Fruit fly (Drosophila melanogaster) whole organism, embryonic: Measurements from ENCODE around the gene CG12560.

Experiments used
- Ada2b ChIP-seq: fragments of 200-800 bp; sonication (Bioruptor generic); IDR thresholded peaks from 2 replicates; pipeline ENCODE4 v1.3.6; 2022; ENCODE audit warnings: missing biosample characterization, missing genetic modification characterization
- Adf1 ChIP-seq: fragments of 200-800 bp; sonication (Bioruptor generic); IDR thresholded peaks from 2 replicates; pipeline ENCODE4 v1.3.6; 2022; ENCODE audit warnings: missing biosample characterization, missing genetic modification characterization
- Atf-2 ChIP-seq: fragments of 200-800 bp; sonication (Bioruptor generic); optimal IDR thresholded peaks from 2 replicates; lab custom pipeline; 2016; ENCODE audit warnings: missing biosample characterization, missing genetic modification characterization
- B-H2 ChIP-seq: fragments of 200-800 bp; sonication (Bioruptor generic); optimal IDR thresholded peaks from 2 replicates; lab custom pipeline; 2018; ENCODE audit warnings: missing biosample characterization, mild to moderate bottlenecking, missing genetic modification characterization
- C15 ChIP-seq: fragments of 200-800 bp; sonication (Bioruptor generic); IDR thresholded peaks from 3 replicates; pipeline ENCODE4 v1.3.6; 2022; ENCODE audit warnings: missing biosample characterization, missing genetic modification characterization
- CG10209 ChIP-seq: fragments of 200-800 bp; sonication (Bioruptor generic); optimal IDR thresholded peaks from 3 replicates; lab custom pipeline; 2017; ENCODE audit warnings: missing biosample characterization, mild to moderate bottlenecking, missing genetic modification characterization, missing genetic modification reagents
- CG10366 ChIP-seq: fragments of 200-800 bp; sonication (Bioruptor generic); IDR thresholded peaks from 2 replicates; pipeline ENCODE4 v1.3.6; 2022; ENCODE audit warnings: missing biosample characterization, missing genetic modification characterization
- CG10462 ChIP-seq: fragments of 200-800 bp; sonication (Bioruptor generic); optimal IDR thresholded peaks from 2 replicates; lab custom pipeline; 2016; ENCODE audit warnings: missing biosample characterization, missing genetic modification characterization
- CG14050 ChIP-seq: fragments of 200-800 bp; sonication (Bioruptor generic); IDR thresholded peaks from 3 replicates; pipeline ENCODE4 v1.3.6; 2022; ENCODE audit warnings: missing biosample characterization, missing genetic modification characterization
- CG14441 ChIP-seq: fragments of 200-800 bp; sonication (Bioruptor generic); IDR thresholded peaks from 2 replicates; pipeline ENCODE4 v1.3.6; 2022; ENCODE audit warnings: missing biosample characterization, missing genetic modification characterization
- CG15269 ChIP-seq: fragments of 200-800 bp; sonication (Bioruptor generic); optimal IDR thresholded peaks from 2 replicates; lab custom pipeline; 2018; ENCODE audit warnings: missing biosample characterization, mild to moderate bottlenecking, missing genetic modification characterization, moderate library complexity
- CG17612 ChIP-seq: fragments of 200-800 bp; sonication (Bioruptor generic); IDR thresholded peaks from 2 replicates; pipeline ENCODE4 v1.3.6; 2022; ENCODE audit warnings: missing biosample characterization, missing genetic modification characterization
- CG30020 ChIP-seq: fragments of 200-800 bp; optimal IDR thresholded peaks from 2 replicates; lab custom pipeline; 2019; ENCODE audit warnings: missing biosample characterization, mild to moderate bottlenecking, missing genetic modification characterization, moderate library complexity
- CG32772 ChIP-seq: fragments of 200-800 bp; sonication (Bioruptor generic); IDR thresholded peaks from 2 replicates; pipeline ENCODE4 v1.3.6; 2022; ENCODE audit warnings: missing biosample characterization, missing genetic modification characterization
- CG3281 ChIP-seq: fragments of 200-800 bp; sonication (Bioruptor generic); optimal IDR thresholded peaks from 3 replicates; lab custom pipeline; 2017; ENCODE audit warnings: missing biosample characterization, mild to moderate bottlenecking, missing genetic modification characterization
- CG34422 ChIP-seq: fragments of 200-800 bp; sonication (Bioruptor generic); IDR thresholded peaks from 3 replicates; pipeline ENCODE4 v1.3.6; 2022; ENCODE audit warnings: missing biosample characterization, missing genetic modification characterization
- CG4360 ChIP-seq: fragments of 200-800 bp; sonication (Bioruptor generic); IDR thresholded peaks from 2 replicates; pipeline ENCODE4 v1.3.6; 2022; ENCODE audit warnings: missing biosample characterization, missing genetic modification characterization
- CG4707 ChIP-seq: fragments of 200-800 bp; sonication (Bioruptor generic); optimal IDR thresholded peaks from 2 replicates; lab custom pipeline; 2018; ENCODE audit warnings: missing biosample characterization, mild to moderate bottlenecking, missing genetic modification characterization, moderate library complexity
- CG4854 ChIP-seq: fragments of 200-800 bp; sonication (Bioruptor generic); optimal IDR thresholded peaks from 2 replicates; lab custom pipeline; 2016; ENCODE audit warnings: missing biosample characterization, missing genetic modification characterization, inconsistent platforms
- CG7745 ChIP-seq: fragments of 200-800 bp; sonication (Bioruptor generic); optimal IDR thresholded peaks from 2 replicates; lab custom pipeline; 2018; ENCODE audit warnings: missing biosample characterization, mild to moderate bottlenecking, missing genetic modification characterization, moderate library complexity
- CG7839 ChIP-seq: fragments of 200-800 bp; sonication (Bioruptor generic); optimal IDR thresholded peaks from 3 replicates; lab custom pipeline; 2018; ENCODE audit warnings: missing biosample characterization, mild to moderate bottlenecking, missing genetic modification characterization, moderate library complexity
- CG7963 ChIP-seq: fragments of 200-800 bp; sonication (Bioruptor generic); IDR thresholded peaks from 3 replicates; pipeline ENCODE4 v1.3.6; 2022; ENCODE audit warnings: missing biosample characterization, missing genetic modification characterization; ENCODE audit not compliant: partially characterized antibody
- CG7987 ChIP-seq: fragments of 200-800 bp; sonication (Bioruptor generic); optimal IDR thresholded peaks from 2 replicates; lab custom pipeline; 2018; ENCODE audit warnings: missing biosample characterization, mild to moderate bottlenecking, missing genetic modification characterization, moderate library complexity
- CG8089 ChIP-seq: fragments of 200-800 bp; sonication (Bioruptor generic); optimal IDR thresholded peaks from 3 replicates; lab custom pipeline; 2016; ENCODE audit warnings: missing biosample characterization, missing genetic modification characterization
- CrebB ChIP-seq: fragments of 200-800 bp; sonication (Bioruptor generic); optimal IDR thresholded peaks from 3 replicates; lab custom pipeline; 2018; ENCODE audit warnings: missing biosample characterization, mild to moderate bottlenecking, missing genetic modification characterization
- E2f1 ChIP-seq: fragments of 200-800 bp; sonication (Bioruptor generic); IDR thresholded peaks from 2 replicates; pipeline ENCODE4 v1.3.6; 2022; ENCODE audit warnings: missing biosample characterization, missing genetic modification characterization
- Gsc ChIP-seq: fragments of 200-800 bp; sonication (Bioruptor generic); IDR thresholded peaks from 2 replicates; pipeline ENCODE4 v1.3.6; 2022; ENCODE audit warnings: missing biosample characterization, missing genetic modification characterization
- H2.0 ChIP-seq: fragments of 200-800 bp; sonication (Bioruptor generic); IDR thresholded peaks from 2 replicates; pipeline ENCODE4 v1.3.6; 2022; ENCODE audit warnings: missing biosample characterization, missing genetic modification characterization
- MESR4 ChIP-seq: fragments of 200-800 bp; sonication (Bioruptor generic); optimal IDR thresholded peaks from 2 replicates; lab custom pipeline; 2018; ENCODE audit warnings: missing biosample characterization, mild to moderate bottlenecking, missing genetic modification characterization, moderate library complexity
- Neu2 ChIP-seq: fragments of 200-800 bp; sonication (Bioruptor generic); optimal IDR thresholded peaks from 3 replicates; lab custom pipeline; 2016; ENCODE audit warnings: missing biosample characterization, missing genetic modification characterization, borderline replicate concordance
- Oli ChIP-seq: fragments of 200-800 bp; sonication (Bioruptor generic); optimal IDR thresholded peaks from 2 replicates; lab custom pipeline; 2018; ENCODE audit warnings: missing biosample characterization, mild to moderate bottlenecking, missing genetic modification characterization, moderate library complexity
- Rfx ChIP-seq: fragments of 200-800 bp; sonication (Bioruptor generic); IDR thresholded peaks from 2 replicates; pipeline ENCODE4 v1.3.6; 2022; ENCODE audit warnings: missing biosample characterization, missing genetic modification characterization
- Taf1 ChIP-seq: fragments of 200-800 bp; sonication (Bioruptor generic); IDR thresholded peaks from 2 replicates; pipeline ENCODE4 v1.3.6; 2022; ENCODE audit warnings: missing biosample characterization, missing genetic modification characterization
- Xbp1 ChIP-seq: fragments of 200-800 bp; sonication (Bioruptor generic); optimal IDR thresholded peaks from 3 replicates; lab custom pipeline; 2016; ENCODE audit warnings: missing biosample characterization, mild to moderate bottlenecking, missing genetic modification characterization
- ab ChIP-seq: fragments of 200-800 bp; sonication (Bioruptor generic); optimal IDR thresholded peaks from 2 replicates; lab custom pipeline; 2016; ENCODE audit warnings: missing biosample characterization, missing genetic modification characterization
- bab2 ChIP-seq: fragments of 200-800 bp; sonication (Bioruptor generic); optimal IDR thresholded peaks from 2 replicates; lab custom pipeline; 2016; ENCODE audit warnings: missing biosample characterization, missing genetic modification characterization
- bsh ChIP-seq, 2 experiments: fragments of 200-800 bp; sonication (Bioruptor generic); optimal IDR thresholded peaks; 2 replicates each; lab custom pipeline; 2017 to 2018; ENCODE audit warnings: mild to moderate bottlenecking in 2 of 2, missing biosample characterization in 2 of 2, missing genetic modification characterization in 2 of 2, moderate library complexity in 1 of 2
- cato ChIP-seq: fragments of 200-800 bp; sonication (Bioruptor generic); optimal IDR thresholded peaks from 2 replicates; lab custom pipeline; 2016; ENCODE audit warnings: missing biosample characterization, missing genetic modification characterization, borderline replicate concordance
- caup ChIP-seq: fragments of 200-800 bp; sonication (Bioruptor generic); optimal IDR thresholded peaks from 3 replicates; lab custom pipeline; 2017; ENCODE audit warnings: missing biosample characterization, mild to moderate bottlenecking, missing genetic modification characterization, moderate library complexity; ENCODE audit not compliant: severe bottlenecking
- ems ChIP-seq: fragments of 200-800 bp; sonication (Bioruptor generic); optimal IDR thresholded peaks from 3 replicates; lab custom pipeline; 2016; ENCODE audit warnings: missing biosample characterization, missing genetic modification characterization
- exex ChIP-seq: fragments of 200-800 bp; sonication (Bioruptor generic); optimal IDR thresholded peaks from 4 replicates; lab custom pipeline; 2018; ENCODE audit warnings: missing biosample characterization, mild to moderate bottlenecking, missing genetic modification characterization, moderate library complexity
- ftz-f1 ChIP-seq: fragments of 200-800 bp; sonication (Bioruptor generic); optimal IDR thresholded peaks from 2 replicates; lab custom pipeline; 2016; ENCODE audit warnings: missing biosample characterization, missing genetic modification characterization
- jing ChIP-seq: fragments of 200-800 bp; sonication (Bioruptor generic); optimal IDR thresholded peaks from 2 replicates; lab custom pipeline; 2018; ENCODE audit warnings: missing biosample characterization, mild to moderate bottlenecking, missing genetic modification characterization
- lmd ChIP-seq: fragments of 200-800 bp; sonication (Bioruptor generic); IDR thresholded peaks from 2 replicates; pipeline ENCODE4 v1.3.6; 2022; ENCODE audit warnings: missing biosample characterization, missing genetic modification characterization
- mirr ChIP-seq: fragments of 200-800 bp; sonication (Bioruptor generic); optimal IDR thresholded peaks from 3 replicates; lab custom pipeline; 2018; ENCODE audit warnings: missing biosample characterization, mild to moderate bottlenecking, missing genetic modification characterization
- nerfin-2 ChIP-seq: fragments of 200-800 bp; sonication (Bioruptor generic); IDR thresholded peaks from 2 replicates; pipeline ENCODE4 v1.3.6; 2022; ENCODE audit warnings: missing biosample characterization, missing genetic modification characterization; ENCODE audit not compliant: partially characterized antibody
- sens ChIP-seq: fragments of 200-800 bp; sonication (Bioruptor generic); peaks from one replicate; lab custom pipeline; 2016; ENCODE audit warnings: missing biosample characterization, missing genetic modification characterization
- slbo ChIP-seq: fragments of 200-800 bp; sonication (Bioruptor generic); IDR thresholded peaks from 2 replicates; pipeline ENCODE4 v1.3.6; 2022; ENCODE audit warnings: missing biosample characterization, missing genetic modification characterization
- tap ChIP-seq: fragments of 200-800 bp; optimal IDR thresholded peaks from 3 replicates; lab custom pipeline; 2019; ENCODE audit warnings: missing biosample characterization, mild to moderate bottlenecking, missing genetic modification characterization, moderate library complexity
- z ChIP-seq: fragments of 200-800 bp; sonication (Bioruptor generic); IDR thresholded peaks from 3 replicates; pipeline ENCODE4 v1.3.6; 2022; ENCODE audit warnings: missing biosample characterization, missing genetic modification characterization

Gene CG12560

dm6 chr2L:8034734-8035133 is 25.5 kb upstream of the CG12560 start (continued):
- TF ChIP-seq CG10366 (GFP tag; lab: Robert Waterston, UW) (peak; percentile 53; the same call in 1 of the 2 replicates), CG34422 (peak; percentile 70; the same call in 2 of the 3 replicates), Taf1 (GFP tag; lab: Robert Waterston, UW) (0 out of 2 replicates have a peak, but pooled peaks have one; percentile 7), Neu2 (no peak), E2f1 (peak; percentile 45; the same call in 1 of the 2 replicates), Adf1 (peak; percentile 13; the same call in 1 of the 2 replicates), mirr (GFP tag; lab: Kevin White, UChicago) (no peak), CG32772 (peak; percentile 52; the same call in 1 of the 2 replicates), C15 (GFP tag; lab: Robert Waterston, UW) (0 out of 3 replicates have a peak, but pooled peaks have one; percentile 26), bab2 (GFP tag; lab: Kevin White, UChicago) (peak; percentile 27), CG7987 (GFP tag; lab: Kevin White, UChicago) (peak; percentile 6), tap (tag; lab: Kevin White, UChicago) (peak; percentile 66), z (no peak), Gsc (GFP tag; lab: Robert Waterston, UW) (no peak), exex (tag; lab: Kevin White, UChicago) (no peak), CG3281 (GFP tag; lab: Kevin White, UChicago) (peak; percentile 59), bsh (GFP tag; optimal IDR thresholded peaks at IDR 0.05; lab: Kevin White, UChicago) (peak; percentile 34 to 57), Oli (tag; lab: Kevin White, UChicago) (peak; percentile 70), slbo (GFP tag; lab: Robert Waterston, UW) (peak; percentile 72), H2.0 (GFP tag; lab: Robert Waterston, UW) (peak; percentile 55; the same call in 1 of the 2 replicates), CG10209 (GFP tag; lab: Kevin White, UChicago) (peak; percentile 61), CG15269 (peak; percentile 71), CG7963 (GFP tag; lab: Robert Waterston, UW) (no peak), CG10462 (peak; percentile 2), CG14050 (peak; percentile 50; the same call in 1 of the 3 replicates), Atf-2 (GFP tag; lab: Kevin White, UChicago) (peak; percentile 28), Xbp1 (GFP tag; lab: Kevin White, UChicago) (peak; percentile 70), cato (GFP tag; lab: Kevin White, UChicago) (no peak), ems (GFP tag; lab: Kevin White, UChicago) (peak; percentile 11), lmd (GFP tag; lab: Robert Waterston, UW) (peak; percentile 67), CG17612 (peak; percentile 48; the same call in 1 of the 2 replicates), Ada2b (GFP tag; lab: Robert Waterston, UW) (peak; percentile 61), nerfin-2 (no peak), CrebB (peak; percentile 40), jing (GFP tag; lab: Kevin White, UChicago) (no peak), Rfx (peak; percentile 69), CG7839 (tag; lab: Kevin White, UChicago) (peak; percentile 69), CG7745 (tag; lab: Kevin White, UChicago) (no peak), CG4360 (GFP tag; lab: Robert Waterston, UW) (0 out of 2 replicates have a peak, but pooled peaks have one; percentile 12), CG8089 (GFP tag; lab: Kevin White, UChicago) (no peak), CG4707 (peak; percentile 35), caup (GFP tag; lab: Kevin White, UChicago) (peak; percentile 53), ab (GFP tag; lab: Kevin White, UChicago) (no peak), MESR4 (GFP tag; lab: Kevin White, UChicago) (no peak), ftz-f1 (GFP tag; lab: Kevin White, UChicago) (no peak), B-H2 (GFP tag; lab: Kevin White, UChicago) (no peak), CG4854 (GFP tag; lab: Kevin White, UChicago) (no peak), CG30020 (tag; lab: Kevin White, UChicago) (no peak), CG14441 (GFP tag; lab: Robert Waterston, UW) (peak; percentile 59; the same call in 1 of the 2 replicates), sens (GFP tag; lab: Kevin White, UChicago) (peak; percentile 92)
